Worm (Caenorhabditis elegans): ENCODE results near the gene Y69A2AL.2.

- TF ChIP-seq ama-1 (optimal IDR thresholded peaks at IDR 0.05) (no peak), tbx-37 (GFP tag; conservative IDR thresholded peaks at IDR 0.05) (no peak), aly-1 (tag; optimal IDR thresholded peaks at IDR 0.05) (no peak), sea-1 (GFP tag; conservative IDR thresholded peaks at IDR 0.05) (no peak), tra-4 (tag; optimal IDR thresholded peaks at IDR 0.05) (no peak)
Measured at ce11 chrIV:2432693-2433092, 49.4 kb upstream of the Y69A2AL.2 start, which contains the start of gene C45G7.4.
